Fruit fly (Drosophila melanogaster) whole organism, wandering third instar larva: ENCODE results near the gene mid.

Experiments used
- Abd-B ChIP-seq: fragments of >200 bp; optimal IDR thresholded peaks from 2 replicates; lab custom pipeline; 2017; ENCODE audit warnings: missing biosample characterization, missing genetic modification characterization
- CG9705 ChIP-seq: fragments of 200-800 bp; sonication (Bioruptor generic); optimal IDR thresholded peaks from 2 replicates; lab custom pipeline; 2018; ENCODE audit warnings: missing biosample characterization, mild to moderate bottlenecking, missing genetic modification characterization
- Dfd ChIP-seq: fragments of >200 bp; optimal IDR thresholded peaks from 2 replicates; lab custom pipeline; 2017; ENCODE audit warnings: missing biosample characterization, missing genetic modification characterization
- Dif ChIP-seq: fragments of 200-275, 200-300 bp; sonication (Bioruptor generic); optimal IDR thresholded peaks from 2 replicates; lab custom pipeline; 2018; ENCODE audit warnings: missing biosample characterization, missing genetic modification characterization; ENCODE audit not compliant: partially characterized antibody
- GATAd ChIP-seq: sonication (Bioruptor generic); optimal IDR thresholded peaks from 2 replicates; lab custom pipeline; 2016; ENCODE audit warnings: missing biosample characterization, missing genetic modification characterization
- Hnf4 ChIP-seq: fragments of 200-800 bp; sonication (Bioruptor generic); optimal IDR thresholded peaks from 2 replicates; lab custom pipeline; 2016; ENCODE audit warnings: missing biosample characterization, mild to moderate bottlenecking, missing genetic modification characterization
- Mio ChIP-seq: sonication (Bioruptor generic); optimal IDR thresholded peaks from 2 replicates; lab custom pipeline; 2016; ENCODE audit warnings: missing biosample characterization, missing genetic modification characterization
- Myc ChIP-seq: fragments of >200 bp; optimal IDR thresholded peaks from 2 replicates; lab custom pipeline; 2017
- Rel ChIP-seq, 2 experiments: fragments of 200-800 bp; sonication (Bioruptor generic) in 1 of 2; optimal IDR thresholded peaks; 2 replicates in 1 of 2; 3 replicates in 1 of 2; lab custom pipeline; 2016 to 2019; ENCODE audit warnings: mild to moderate bottlenecking in 2 of 2, missing biosample characterization in 2 of 2, missing genetic modification characterization in 2 of 2, moderate library complexity in 1 of 2
- Sp1 ChIP-seq: fragments of 200-800 bp; sonication (Bioruptor generic); optimal IDR thresholded peaks from 3 replicates; lab custom pipeline; 2019; ENCODE audit warnings: missing biosample characterization, mild to moderate bottlenecking, missing genetic modification characterization, moderate library complexity
- Vsx2 ChIP-seq: fragments of 200-300, 225-300 bp; sonication (Bioruptor generic); optimal IDR thresholded peaks from 2 replicates; lab custom pipeline; 2018; ENCODE audit warnings: missing biosample characterization, missing genetic modification characterization; ENCODE audit not compliant: partially characterized antibody
- br ChIP-seq: fragments of 200-800 bp; sonication (Bioruptor generic); optimal IDR thresholded peaks from 2 replicates; lab custom pipeline; 2016; ENCODE audit warnings: missing biosample characterization, missing genetic modification characterization
- brk ChIP-seq: fragments of 200-800 bp; sonication (Bioruptor generic); optimal IDR thresholded peaks from 2 replicates; lab custom pipeline; 2016; ENCODE audit warnings: missing biosample characterization, mild to moderate bottlenecking, missing genetic modification characterization
- dl ChIP-seq, 2 experiments: fragments of 175-275, 200-275 bp in 1 of 2; fragments of 200-275 bp in 1 of 2; sonication (Bioruptor generic); optimal IDR thresholded peaks; lab custom pipeline; 2018; ENCODE audit warnings: mild to moderate bottlenecking in 2 of 2, missing biosample characterization in 2 of 2, missing genetic modification characterization in 2 of 2, moderate library complexity in 2 of 2; ENCODE audit not compliant: partially characterized antibody in 2 of 2, insufficient read depth in 1 of 2
- dsf ChIP-seq: sonication (Bioruptor generic); optimal IDR thresholded peaks from 2 replicates; lab custom pipeline; 2016; ENCODE audit warnings: missing biosample characterization, missing genetic modification characterization, borderline replicate concordance
- ey ChIP-seq: fragments of 200-800 bp; sonication (Bioruptor generic); optimal IDR thresholded peaks from 2 replicates; lab custom pipeline; 2016; ENCODE audit warnings: missing biosample characterization, missing genetic modification characterization
- fru ChIP-seq: fragments of 200-800 bp; sonication (Bioruptor generic); optimal IDR thresholded peaks from 3 replicates; lab custom pipeline; 2016; ENCODE audit warnings: missing biosample characterization, mild to moderate bottlenecking, missing genetic modification characterization
- h ChIP-seq: fragments of 200-800 bp; sonication (Bioruptor generic); optimal IDR thresholded peaks from 3 replicates; lab custom pipeline; 2016; ENCODE audit warnings: missing biosample characterization, mild to moderate bottlenecking, missing genetic modification characterization
- pan ChIP-seq: fragments of >200 bp; optimal IDR thresholded peaks from 2 replicates; lab custom pipeline; 2017
- psq ChIP-seq: fragments of 200-800 bp; sonication (Bioruptor generic); optimal IDR thresholded peaks from 3 replicates; lab custom pipeline; 2017; ENCODE audit warnings: missing biosample characterization, mild to moderate bottlenecking, missing genetic modification characterization, moderate library complexity
- sage ChIP-seq: fragments of 200-800 bp; sonication (Bioruptor generic); optimal IDR thresholded peaks from 2 replicates; lab custom pipeline; 2016; ENCODE audit warnings: missing biosample characterization, mild to moderate bottlenecking, missing genetic modification characterization
- sv ChIP-seq: fragments of 200-800 bp; sonication (Bioruptor generic); optimal IDR thresholded peaks from 3 replicates; lab custom pipeline; 2016; ENCODE audit warnings: missing biosample characterization, missing genetic modification characterization
- tai ChIP-seq: sonication (Bioruptor generic); optimal IDR thresholded peaks from 2 replicates; lab custom pipeline; 2016; ENCODE audit warnings: missing biosample characterization, missing genetic modification characterization
- usp ChIP-seq: fragments of >200 bp; optimal IDR thresholded peaks from 2 replicates; lab custom pipeline; 2017; ENCODE audit warnings: missing biosample characterization, missing genetic modification characterization
- woc ChIP-seq: sonication (Bioruptor generic); optimal IDR thresholded peaks from 2 replicates; lab custom pipeline; 2016; ENCODE audit warnings: missing biosample characterization, mild to moderate bottlenecking, missing genetic modification characterization

Gene mid

DNA sequence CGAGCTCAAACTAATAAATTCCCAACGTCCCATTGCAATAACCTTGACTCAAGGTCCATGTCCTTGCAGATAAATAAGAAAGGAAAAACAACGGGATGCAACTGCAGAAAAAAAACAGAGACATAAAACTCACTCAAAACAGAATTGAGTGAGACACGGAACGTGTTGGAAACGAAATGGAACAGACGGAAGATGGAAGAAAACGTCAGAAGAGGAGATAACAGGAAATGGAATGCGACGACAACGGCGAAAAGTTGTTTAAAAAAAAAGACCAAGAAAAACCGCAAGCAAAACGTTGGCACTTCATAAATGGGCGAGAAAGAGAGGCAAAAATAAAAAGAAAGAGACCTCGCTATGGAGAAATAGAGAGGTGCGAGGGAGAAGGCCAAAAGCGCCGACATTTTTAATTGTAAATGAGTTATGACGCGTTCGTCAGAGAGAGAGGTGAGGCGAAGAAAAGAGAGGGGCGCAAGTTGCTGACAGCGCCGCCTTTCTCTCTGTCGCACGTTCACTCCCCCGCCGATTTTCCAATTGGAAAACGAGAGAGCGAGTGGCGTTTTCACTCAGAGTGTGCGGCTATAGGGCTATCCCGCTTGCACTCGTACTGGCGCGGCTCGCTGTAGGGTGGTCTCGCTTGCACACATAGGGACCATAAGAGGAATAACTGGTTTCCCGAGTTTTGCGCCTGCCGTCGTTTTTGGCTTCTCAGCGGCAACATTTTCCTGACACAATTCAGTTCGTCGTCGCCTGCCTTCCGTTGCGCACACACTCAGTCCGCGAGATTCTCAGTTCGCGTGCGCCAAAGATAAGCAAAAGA lies at the start of gene mid:
TSS of gene mid (plus strand) at position 733 of the 817 bp plus-strand sequence.
- TF ChIP-seq dl (GFP tag; optimal IDR thresholded peaks at IDR 0.05; lab: Kevin White, UChicago; ENCODE audit: insufficient read depth in 1 of 2, partially characterized antibody in 2 of 2), result peak in 1 of 2 experiments; percentile 46
- TF ChIP-seq psq, result peak; percentile 74
- no peak for TF ChIP-seq Sp1 (GFP tag; lab: Kevin White, UChicago)
- no peak for TF ChIP-seq dsf (GFP tag; lab: Kevin White, UChicago)
- TF ChIP-seq usp (GFP tag; lab: Kevin White, UChicago), result no peak
- peak; percentile 9 for TF ChIP-seq br (GFP tag; lab: Kevin White, UChicago)
- TF ChIP-seq Dif (GFP tag; lab: Kevin White, UChicago), result peak; percentile 83

DNA sequence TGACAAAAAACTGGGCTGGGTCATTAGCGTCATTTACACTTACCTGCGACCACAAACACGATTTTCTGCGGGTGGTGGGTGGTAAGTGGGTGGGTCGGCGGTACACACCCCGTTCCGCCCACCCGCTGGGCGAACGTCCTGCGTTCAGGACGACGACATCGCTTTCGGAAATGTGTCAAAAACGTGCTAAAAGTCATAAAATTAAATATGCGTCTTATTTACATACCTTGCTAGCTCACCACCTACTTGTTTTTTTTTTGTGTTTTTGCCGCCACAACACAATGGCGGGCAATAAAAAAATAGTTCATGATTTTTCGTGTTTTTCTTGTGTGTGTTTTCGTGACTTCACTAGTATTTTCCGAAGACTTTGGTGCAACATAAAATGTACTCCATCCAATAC lies 48.9 kb upstream of the mid start:
- no peak for TF ChIP-seq Mio (GFP tag; lab: Kevin White, UChicago)
- TF ChIP-seq pan (lab: Kevin White, UChicago), result no peak
- no peak for TF ChIP-seq sage
- TF ChIP-seq Dif (GFP tag; lab: Kevin White, UChicago), result no peak
- TF ChIP-seq ey (GFP tag; lab: Kevin White, UChicago), result no peak
- no peak for TF ChIP-seq tai
- TF ChIP-seq dsf (GFP tag; lab: Kevin White, UChicago), result no peak
- TF ChIP-seq Vsx2 (GFP tag; lab: Kevin White, UChicago), result no peak
- no peak for TF ChIP-seq woc (GFP tag; lab: Kevin White, UChicago)
- TF ChIP-seq Abd-B (GFP tag; lab: Kevin White, UChicago), result no peak
- TF ChIP-seq h, result no peak
- no peak for TF ChIP-seq Hnf4
- no peak for TF ChIP-seq brk (GFP tag; lab: Kevin White, UChicago)
- TF ChIP-seq CG9705 (GFP tag; lab: Kevin White, UChicago), result no peak
- no peak for TF ChIP-seq GATAd
- TF ChIP-seq fru, result no peak
- TF ChIP-seq Myc, result no peak
- TF ChIP-seq br (GFP tag; lab: Kevin White, UChicago), result no peak

dm6 chr2L:5414635-5415191 lies 46.7 kb upstream of the mid start:
- TF ChIP-seq Mio (GFP tag; lab: Kevin White, UChicago) (no peak), Dfd (GFP tag; lab: Kevin White, UChicago) (peak; percentile 8)

DNA sequence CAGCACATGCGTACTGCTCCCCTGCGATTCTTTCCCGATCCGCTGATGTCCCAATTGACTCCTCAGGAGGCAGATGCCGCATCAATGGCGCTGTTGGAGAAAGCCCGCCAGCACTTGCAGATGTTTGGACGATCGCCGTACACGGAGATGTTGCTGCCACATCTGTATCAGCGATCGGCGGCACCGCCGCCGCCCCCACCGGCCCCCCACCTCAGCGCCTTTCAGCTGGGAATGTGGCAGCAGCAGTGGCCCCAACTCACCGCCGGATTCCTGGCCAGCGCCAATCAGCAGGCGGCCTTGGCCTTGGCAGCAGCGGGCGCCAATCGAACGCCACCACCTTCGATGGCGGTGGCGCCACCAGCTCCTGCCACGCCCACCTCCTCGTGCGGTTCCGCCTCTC lies 46.1 kb upstream of the mid start:
- TF ChIP-seq Rel (GFP tag; optimal IDR thresholded peaks at IDR 0.05; lab: Kevin White, UChicago), result no peak
- no peak for TF ChIP-seq Rel (tag; optimal IDR thresholded peaks at IDR 0.05; lab: Kevin White, UChicago)
- TF ChIP-seq Dfd (GFP tag; lab: Kevin White, UChicago), result peak; percentile 90

DNA sequence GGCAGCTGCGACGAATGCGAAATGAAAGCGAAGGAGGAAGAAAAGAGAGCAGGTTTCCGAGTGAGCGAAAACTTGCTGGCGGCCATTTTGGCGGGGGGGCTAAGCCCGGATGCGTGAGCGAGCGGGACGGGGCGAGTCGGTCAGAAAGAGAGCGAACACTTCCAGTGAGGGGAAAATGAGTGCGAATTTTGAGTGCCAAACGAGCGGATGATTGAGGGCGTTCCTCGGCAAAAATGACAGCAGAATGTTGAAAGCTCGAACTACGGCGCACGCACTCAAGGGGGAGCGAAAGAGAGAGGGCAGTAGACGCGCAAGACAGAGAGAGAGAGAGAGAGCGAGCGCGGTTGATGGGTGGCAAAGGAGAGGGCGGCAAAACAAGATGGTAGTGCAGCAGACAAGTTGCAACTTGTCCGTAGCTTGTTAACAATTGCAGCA lies 39.9 kb upstream of the mid start:
- TF ChIP-seq Hnf4, result no peak
- peak; percentile 52 for TF ChIP-seq Vsx2 (GFP tag; lab: Kevin White, UChicago)
- no peak for TF ChIP-seq sv (GFP tag; lab: Kevin White, UChicago)
- no peak for TF ChIP-seq Mio (GFP tag; lab: Kevin White, UChicago)
- no peak for TF ChIP-seq dl (GFP tag; optimal IDR thresholded peaks at IDR 0.05; lab: Kevin White, UChicago; ENCODE audit: insufficient read depth in 1 of 2, partially characterized antibody in 2 of 2)
- peak; percentile 77 for TF ChIP-seq psq

DNA sequence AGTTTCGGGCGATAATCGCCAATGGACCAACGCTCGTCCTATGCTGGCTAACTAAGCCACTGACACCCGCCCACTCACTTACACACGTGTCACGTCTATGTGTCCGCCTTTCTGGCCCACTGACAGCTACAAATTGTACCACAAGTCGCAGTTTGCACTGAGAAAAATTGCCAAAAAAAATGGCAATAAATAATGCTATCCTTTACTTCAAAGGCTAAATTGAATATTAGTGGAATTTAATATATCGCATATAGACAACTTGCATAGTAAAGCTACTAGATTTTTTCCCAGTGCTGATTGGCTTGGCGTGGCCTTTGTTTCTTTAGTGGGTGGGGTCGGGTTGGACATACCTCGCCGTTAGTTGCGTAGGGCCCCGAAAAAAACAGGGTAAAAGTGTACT lies 36.1 kb upstream of the mid start:
- peak; percentile 20 for TF ChIP-seq sv (GFP tag; lab: Kevin White, UChicago)
- TF ChIP-seq h, result peak; percentile 15
- TF ChIP-seq CG9705 (GFP tag; lab: Kevin White, UChicago), result no peak
